Worm (Caenorhabditis elegans) whole organism, midembryonic: ENCODE results near the gene W01A11.1.

ENCODE experiments used
- cog-1 ChIP-seq: sonication (generic microtip); optimal IDR thresholded peaks from 2 replicates; lab custom pipeline; 2016; ENCODE audit warnings: missing genetic modification characterization, missing compliant biosample characterization
- flt-1 ChIP-seq: fragments of 200-800 bp; sonication (Bioruptor generic); IDR thresholded peaks from 2 replicates; pipeline ENCODE4 v1.3.6; 2022; ENCODE audit warnings: missing genetic modification characterization, missing compliant biosample characterization
- ref-1 ChIP-seq: fragments of 200-800 bp; sonication (Bioruptor generic); conservative IDR thresholded peaks from 2 replicates; pipeline ENCODE4 v1.3.6; 2022; ENCODE audit warnings: missing genetic modification reagents, missing genetic modification characterization, missing compliant biosample characterization
- tab-1 ChIP-seq: fragments of 200-800 bp; sonication (Bioruptor generic); IDR thresholded peaks from 2 replicates; pipeline ENCODE4 v1.3.6; 2022; ENCODE audit warnings: missing genetic modification characterization, missing compliant biosample characterization

DNA sequence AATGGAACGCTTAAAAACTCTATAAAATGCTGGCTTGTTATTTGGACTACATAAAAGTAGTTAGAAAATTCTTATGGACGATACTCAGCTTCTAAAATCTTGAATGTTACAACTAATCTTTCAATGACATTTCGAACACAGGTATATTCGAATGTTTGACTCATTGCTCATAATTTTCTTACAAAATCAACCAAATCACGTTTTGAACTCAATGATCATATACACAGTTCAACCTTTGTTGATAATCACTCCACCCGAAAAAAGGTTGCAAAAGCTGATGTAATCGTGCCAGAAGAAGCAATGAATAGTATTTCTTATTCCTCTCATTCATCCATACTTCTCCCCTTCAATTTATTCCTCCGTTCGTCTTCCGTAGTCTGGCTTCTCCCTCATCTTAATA lies 50.1 kb downstream of the W01A11.1 start, which contains the start of gene K04A8.20:
- TF ChIP-seq tab-1 = no peak
- TF ChIP-seq ref-1 (GFP tag; lab: Robert Waterston, UW) = no peak
- TF ChIP-seq flt-1 = no peak
- no peak for TF ChIP-seq cog-1 (tag; lab: Kevin White, UChicago)
